Fruit fly (Drosophila melanogaster) whole organism: Measurements from ENCODE around the gene eIF4E7.

ENCODE experiments used
- CG8478 ChIP-seq: fragments of >200 bp; optimal IDR thresholded peaks from 2 replicates; lab custom pipeline; 2018; ENCODE audit warnings: inconsistent platforms
- EcR ChIP-seq, 2 experiments: fragments of >200 bp; optimal IDR thresholded peaks; 2 replicates each; lab custom pipeline; 2017; ENCODE audit warnings: missing biosample characterization in 2 of 2, missing genetic modification characterization in 2 of 2, missing genetic modification reagents in 2 of 2
- pan ChIP-seq: fragments of >200 bp; optimal IDR thresholded peaks from 2 replicates; lab custom pipeline; 2017
- psq ChIP-seq: fragments of >200 bp; optimal IDR thresholded peaks from 2 replicates; lab custom pipeline; 2017

DNA sequence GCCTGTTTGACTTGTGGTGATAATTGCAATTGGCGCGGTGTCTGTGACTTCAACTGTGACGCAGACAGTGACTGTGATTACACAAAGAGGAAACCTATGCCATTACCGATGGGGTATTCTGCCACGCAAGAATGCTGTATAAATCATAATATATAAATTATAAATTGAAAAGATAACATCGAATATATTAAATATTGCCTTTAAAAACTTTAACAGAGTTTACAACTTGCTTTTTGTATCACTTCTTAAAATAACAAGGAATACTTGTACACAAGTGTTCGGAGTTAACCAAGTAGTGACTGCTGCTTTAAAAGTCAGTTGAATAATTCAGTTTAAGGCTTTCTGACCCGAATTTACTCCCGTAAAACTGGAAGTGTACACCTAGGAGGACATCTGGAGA lies 17.7 kb upstream of the eIF4E7 start, which contains the start of gene CG11379:
- TF ChIP-seq psq (no peak), pan (lab: Kevin White, UChicago) (no peak), EcR (GFP tag; optimal IDR thresholded peaks at IDR 0.05; lab: Kevin White, UChicago) (no peak), CG8478 (no peak)
